Worm (Caenorhabditis elegans): ENCODE measurements around the gene clec-197.

DNA sequence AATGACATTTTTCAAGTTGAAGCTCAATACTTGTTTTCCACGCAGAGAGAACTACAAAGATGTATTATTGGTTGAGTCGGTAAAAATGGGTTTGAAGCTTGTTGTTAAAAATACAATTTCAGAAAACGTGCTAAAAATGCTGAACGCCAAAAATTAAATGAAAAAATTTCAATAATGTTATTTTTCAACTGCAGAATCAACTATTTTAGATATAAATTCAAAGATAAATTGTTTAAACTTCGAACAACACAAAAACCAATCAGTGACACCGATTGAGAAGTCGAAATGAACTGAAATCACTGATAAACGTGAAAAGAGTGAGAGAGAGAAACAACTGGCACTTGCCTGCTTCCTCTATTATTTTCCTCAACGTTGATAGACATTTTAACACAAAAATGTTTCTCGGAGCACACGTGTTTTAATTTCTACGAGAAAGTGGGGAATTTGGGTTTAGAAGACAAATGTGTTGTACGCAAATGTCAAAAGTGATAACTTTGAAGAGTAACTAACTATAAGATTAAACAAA, 41.0 kb upstream of the clec-197 start, which contains the start of gene T02D1.8:
- TF ChIP-seq ZK546.5 (tag; optimal IDR thresholded peaks at IDR 0.05): no peak
- TF ChIP-seq nhr-77 (tag; optimal IDR thresholded peaks at IDR 0.05): no peak
- TF ChIP-seq T26A8.4 (GFP tag; IDR thresholded peaks at IDR 0.05): no peak
- TF ChIP-seq pha-4 (GFP tag; IDR thresholded peaks at IDR 0.05): no peak
- TF ChIP-seq pha-4 (tag; optimal IDR thresholded peaks at IDR 0.05): no peak
- no peak for TF ChIP-seq skn-1 (tag; optimal IDR thresholded peaks at IDR 0.05)
- no peak for TF ChIP-seq ceh-82 (tag; optimal IDR thresholded peaks at IDR 0.05)
- TF ChIP-seq lin-39 (tag; optimal IDR thresholded peaks at IDR 0.05): no peak
- no peak for TF ChIP-seq egl-27 (tag; optimal IDR thresholded peaks at IDR 0.05)
- no peak for TF ChIP-seq unc-39 (tag; optimal IDR thresholded peaks at IDR 0.05)
- no peak for TF ChIP-seq zag-1 (tag; optimal IDR thresholded peaks at IDR 0.05)
- TF ChIP-seq tra-1 (GFP tag; IDR thresholded peaks at IDR 0.05): no peak
